Worm (Caenorhabditis elegans): ENCODE measurements around the gene T06E6.15.

The T06E6.15 gene

ce11 chrV:15426944-15427343 lies 27.4 kb upstream of the T06E6.15 start, which contains the start of gene fbxa-209:
TSS of gene fbxa-209 (minus strand) at chrV:15427044.
- TF ChIP-seq nhr-28 (tag; optimal IDR thresholded peaks at IDR 0.05) (no peak), nhr-25 (tag; optimal IDR thresholded peaks at IDR 0.05) (no peak), jun-1 (tag; optimal IDR thresholded peaks at IDR 0.05) (no peak), nhr-76 (tag; optimal IDR thresholded peaks at IDR 0.05) (no peak), nhr-12 (tag; optimal IDR thresholded peaks at IDR 0.05) (no peak)

- peak; percentile 1 for TF ChIP-seq pha-4 (tag; optimal IDR thresholded peaks at IDR 0.05)
- TF ChIP-seq nhr-23 (tag; optimal IDR thresholded peaks at IDR 0.05) = no peak
- no peak for TF ChIP-seq jun-1 (tag; optimal IDR thresholded peaks at IDR 0.05)
- TF ChIP-seq elt-2 (tag; optimal IDR thresholded peaks at IDR 0.05) = peak; percentile 70
- TF ChIP-seq ceh-16 (tag; optimal IDR thresholded peaks at IDR 0.05) = no peak
These were observed 25.9 kb upstream of the T06E6.15 start, which contains the start of gene Y36E3A.2 for ce11 chrV:15425368-15426091. TSS of gene Y36E3A.2 (plus strand) at chrV:15426041.

ce11 chrV:15423601-15424000 lies 24.0 kb upstream of the T06E6.15 start, which contains the start of gene fbxa-104:
TSS of gene fbxa-104 (minus strand) at chrV:15423683.
- TF ChIP-seq nhr-23 (tag; optimal IDR thresholded peaks at IDR 0.05) (no peak), nhr-11 (tag; optimal IDR thresholded peaks at IDR 0.05) (no peak), elt-1 (tag; optimal IDR thresholded peaks at IDR 0.05) (no peak), fos-1 (tag; optimal IDR thresholded peaks at IDR 0.05) (no peak)

- TF ChIP-seq nhr-67 (tag; optimal IDR thresholded peaks at IDR 0.05) (no peak), elt-3 (tag; optimal IDR thresholded peaks at IDR 0.05) (no peak), unc-39 (tag; optimal IDR thresholded peaks at IDR 0.05) (no peak), mdl-1 (tag; optimal IDR thresholded peaks at IDR 0.05) (no peak)
These were observed 18.2 kb upstream of the T06E6.15 start, which contains the start of gene T06E6.10 for ce11 chrV:15417822-15418221. TSS of gene T06E6.10 (plus strand) at chrV:15418122.

- no peak for TF ChIP-seq elt-1 (tag; optimal IDR thresholded peaks at IDR 0.05)
- no peak for TF ChIP-seq lin-15B (tag; optimal IDR thresholded peaks at IDR 0.05)
- no peak for TF ChIP-seq zag-1 (tag; optimal IDR thresholded peaks at IDR 0.05)
- TF ChIP-seq nhr-11 (tag; optimal IDR thresholded peaks at IDR 0.05) = no peak
- no peak for TF ChIP-seq nhr-67 (tag; optimal IDR thresholded peaks at IDR 0.05)
- no peak for TF ChIP-seq nhr-237 (tag; optimal IDR thresholded peaks at IDR 0.05)
- no peak for TF ChIP-seq ceh-16 (tag; optimal IDR thresholded peaks at IDR 0.05)
- no peak for TF ChIP-seq R02D3.7 (tag; optimal IDR thresholded peaks at IDR 0.05)
- no peak for TF ChIP-seq lin-39 (tag; optimal IDR thresholded peaks at IDR 0.05)
- no peak for TF ChIP-seq mml-1 (tag; optimal IDR thresholded peaks at IDR 0.05)
- TF ChIP-seq fkh-2 (tag; optimal IDR thresholded peaks at IDR 0.05) = no peak
- TF ChIP-seq ceh-28 (tag; optimal IDR thresholded peaks at IDR 0.05) = no peak
- TF ChIP-seq ama-1 (optimal IDR thresholded peaks at IDR 0.05) = no peak
- TF ChIP-seq hmg-11 (tag; optimal IDR thresholded peaks at IDR 0.05) = no peak
- TF ChIP-seq unc-39 (tag; optimal IDR thresholded peaks at IDR 0.05) = no peak
- no peak for TF ChIP-seq ztf-4 (tag; optimal IDR thresholded peaks at IDR 0.05)
- TF ChIP-seq eor-1 (tag; optimal IDR thresholded peaks at IDR 0.05) = no peak
- TF ChIP-seq nhr-12 (tag; optimal IDR thresholded peaks at IDR 0.05) = no peak
- TF ChIP-seq nhr-77 (tag; optimal IDR thresholded peaks at IDR 0.05) = no peak
- no peak for TF ChIP-seq nhr-43 (tag; optimal IDR thresholded peaks at IDR 0.05; ENCODE audit: poor library complexity, severe bottlenecking)
These were observed 16.4 kb upstream of the T06E6.15 start, which contains the start of gene srh-265 for ce11 chrV:15415951-15416350. TSS of gene srh-265 (plus strand) at chrV:15416251.

- no peak for TF ChIP-seq skn-1 (tag; optimal IDR thresholded peaks at IDR 0.05)
- TF ChIP-seq ceh-9 (tag; optimal IDR thresholded peaks at IDR 0.05) = no peak
- TF ChIP-seq aly-2 (tag; optimal IDR thresholded peaks at IDR 0.05) = no peak
These were observed 14.3 kb upstream of the T06E6.15 start, which contains the start of gene srh-264 for ce11 chrV:15413847-15414246. TSS of gene srh-264 (plus strand) at chrV:15414147.
